Fruit fly (Drosophila melanogaster): ENCODE data around the gene Eip78C.

Eip78C gene

dm6 chr3L:21251381-21251780 is 25.0 kb downstream of the Eip78C start (continued):
- TF ChIP-seq pfk (GFP tag; optimal IDR thresholded peaks at IDR 0.05) (no peak), crol (GFP tag; IDR thresholded peaks at IDR 0.05) (peak; percentile 73), ems (GFP tag; optimal IDR thresholded peaks at IDR 0.05) (no peak), crc (GFP tag; optimal IDR thresholded peaks at IDR 0.05) (no peak), Trl (optimal IDR thresholded peaks at IDR 0.05) (no peak), Trl (GFP tag; optimal IDR thresholded peaks at IDR 0.05) (no peak), schlank (tag; optimal IDR thresholded peaks at IDR 0.05) (no peak), ranshi (GFP tag; IDR thresholded peaks at IDR 0.05) (0 out of 2 replicates have a peak, but pooled peaks have one; percentile 21), sisA (GFP tag; IDR thresholded peaks at IDR 0.05) (peak; percentile 28; the same call in 1 of the 2 replicates), nerfin-1 (tag; optimal IDR thresholded peaks at IDR 0.05) (no peak), CG3065 (GFP tag; optimal IDR thresholded peaks at IDR 0.05) (no peak), CG9932 (GFP tag; IDR thresholded peaks at IDR 0.05) (peak; percentile 46), stwl (tag; optimal IDR thresholded peaks at IDR 0.05) (no peak), NFAT (GFP tag; IDR thresholded peaks at IDR 0.05) (no peak), CG10979 (tag; optimal IDR thresholded peaks at IDR 0.05) (peak; percentile 14), CG15269 (tag; optimal IDR thresholded peaks at IDR 0.05) (peak; percentile 52), E2f2 (GFP tag; IDR thresholded peaks at IDR 0.05) (no peak), Xrp1 (GFP tag; IDR thresholded peaks at IDR 0.05) (peak; percentile 46; the same call in 1 of the 2 replicates), CG14667 (GFP tag; IDR thresholded peaks at IDR 0.05) (no peak), CG11398 (GFP tag; optimal IDR thresholded peaks at IDR 0.05) (no peak), ci (GFP tag; IDR thresholded peaks at IDR 0.05) (0 out of 3 replicates have a peak, but pooled peaks have one; percentile 41), disco-r (GFP tag; optimal IDR thresholded peaks at IDR 0.05) (no peak), Scr (GFP tag; IDR thresholded peaks at IDR 0.05; ENCODE audit: partially characterized antibody) (no peak), seq (GFP tag; IDR thresholded peaks at IDR 0.05) (peak; percentile 38; the same call in 1 of the 2 replicates), chif (GFP tag; optimal IDR thresholded peaks at IDR 0.05) (no peak), CG33213 (GFP tag; optimal IDR thresholded peaks at IDR 0.05) (no peak), trem (tag; optimal IDR thresholded peaks at IDR 0.05) (no peak), chm (GFP tag; IDR thresholded peaks at IDR 0.05) (no peak), sima (GFP tag; optimal IDR thresholded peaks at IDR 0.05) (no peak), ap (GFP tag; IDR thresholded peaks at IDR 0.05) (no peak), NfI (GFP tag; optimal IDR thresholded peaks at IDR 0.05) (peak; percentile 1), Sry-δ (GFP tag; optimal IDR thresholded peaks at IDR 0.05) (no peak), D (optimal IDR thresholded peaks at IDR 0.05) (no peak), D (GFP tag; optimal IDR thresholded peaks at IDR 0.05) (no peak), HHEX (GFP tag; optimal IDR thresholded peaks at IDR 0.05) (peak; percentile 18), sc (optimal IDR thresholded peaks at IDR 0.05) (no peak), sc (GFP tag; optimal IDR thresholded peaks at IDR 0.05) (no peak), Bteb2 (GFP tag; optimal IDR thresholded peaks at IDR 0.05) (no peak), shn (GFP tag; optimal IDR thresholded peaks at IDR 0.05) (peak; percentile 28), dmrt11E (tag; optimal IDR thresholded peaks at IDR 0.05) (no peak), Gug (GFP tag; IDR thresholded peaks at IDR 0.05) (peak; percentile 44; the same call in 1 of the 4 replicates), grau (tag; optimal IDR thresholded peaks at IDR 0.05) (peak; percentile 6), Awh (GFP tag; IDR thresholded peaks at IDR 0.05) (0 out of 2 replicates have a peak, but pooled peaks have one; percentile 9), amos (GFP tag; IDR thresholded peaks at IDR 0.05; ENCODE audit: partially characterized antibody) (no peak), CG6272 (GFP tag; IDR thresholded peaks at IDR 0.05) (no peak), Hr3 (GFP tag; optimal IDR thresholded peaks at IDR 0.05) (peak; percentile 17), zfh2 (GFP tag; optimal IDR thresholded peaks at IDR 0.05) (no peak), sob (GFP tag; IDR thresholded peaks at IDR 0.05) (0 out of 2 replicates have a peak, but pooled peaks have one; percentile 32), CG2678 (tag; optimal IDR thresholded peaks at IDR 0.05) (peak; percentile 37), CG6689 (GFP tag; IDR thresholded peaks at IDR 0.05) (peak; percentile 48), Hmr (GFP tag; optimal IDR thresholded peaks at IDR 0.05) (no peak), Elba2 (GFP tag; optimal IDR thresholded peaks at IDR 0.05) (no peak), tna (GFP tag; IDR thresholded peaks at IDR 0.05; ENCODE audit: partially characterized antibody) (no peak)

All from whole organism, embryonic.